Worm (Caenorhabditis elegans) whole organism, mixed stage, embryonic: Measurements from ENCODE around the gene srlf-31.
A peak's percentile ranks its signal among the peaks of the same experiment; 100 is the strongest.

Experiments
- M03D4.4 ChIP-seq: sonication (generic microtip); optimal IDR thresholded peaks from 2 replicates; lab custom pipeline; 2017; ENCODE audit warnings: mild to moderate bottlenecking, missing genetic modification characterization, missing compliant biosample characterization
- bed-3 ChIP-seq: fragments of 200-800 bp; sonication (Bioruptor generic); optimal IDR thresholded peaks from 3 replicates; lab custom pipeline; 2018; ENCODE audit warnings: mild to moderate bottlenecking, missing genetic modification characterization, moderate library complexity, missing compliant biosample characterization
- blmp-1 ChIP-seq: fragments of 150-350 bp; optimal IDR thresholded peaks from 2 replicates; lab custom pipeline; 2014; ENCODE audit warnings: missing biosample characterization, missing genetic modification characterization
- ceh-39 ChIP-seq: fragments of 150-350 bp; optimal IDR thresholded peaks from 2 replicates; lab custom pipeline; 2014; ENCODE audit warnings: missing biosample characterization, missing genetic modification characterization
- ceh-43 ChIP-seq: fragments of 200-800 bp; sonication (Bioruptor generic); optimal IDR thresholded peaks from 2 replicates; lab custom pipeline; 2018; ENCODE audit warnings: mild to moderate bottlenecking, missing genetic modification characterization, moderate library complexity, missing compliant biosample characterization
- ceh-83 ChIP-seq: fragments of 200-800 bp; sonication (Bioruptor generic); optimal IDR thresholded peaks from 2 replicates; lab custom pipeline; 2018; ENCODE audit warnings: mild to moderate bottlenecking, missing genetic modification characterization, missing compliant biosample characterization
- ces-1 ChIP-seq: fragments of 150-350 bp; optimal IDR thresholded peaks from 2 replicates; lab custom pipeline; 2014; ENCODE audit warnings: missing biosample characterization, missing genetic modification reagents, missing genetic modification characterization
- cnd-1 ChIP-seq: fragments of 200-800 bp; sonication (Bioruptor generic); optimal IDR thresholded peaks from 2 replicates; lab custom pipeline; 2018; ENCODE audit warnings: mild to moderate bottlenecking, missing genetic modification characterization, missing compliant biosample characterization
- drap-1 ChIP-seq: fragments of 200-800 bp; sonication (Bioruptor generic); optimal IDR thresholded peaks from 3 replicates; lab custom pipeline; 2018; ENCODE audit warnings: mild to moderate bottlenecking, missing genetic modification characterization, missing compliant biosample characterization
- elt-1 ChIP-seq: sonication (generic microtip); optimal IDR thresholded peaks from 2 replicates; lab custom pipeline; 2017; ENCODE audit warnings: missing genetic modification characterization, mild to moderate bottlenecking, missing compliant biosample characterization, antibody characterized with exemption, moderate library complexity, borderline replicate concordance; ENCODE audit not compliant: insufficient read depth
- elt-3 ChIP-seq: fragments of 150-350 bp; optimal IDR thresholded peaks from 2 replicates; lab custom pipeline; 2014; ENCODE audit warnings: missing biosample characterization, missing genetic modification characterization
- flh-1 ChIP-seq: fragments of 200-800 bp; sonication (Bioruptor generic); optimal IDR thresholded peaks from 2 replicates; lab custom pipeline; 2018; ENCODE audit warnings: mild to moderate bottlenecking, missing genetic modification characterization, moderate library complexity, missing compliant biosample characterization
- ham-2 ChIP-seq: fragments of 200-800 bp; sonication (Bioruptor generic); optimal IDR thresholded peaks from 2 replicates; lab custom pipeline; 2018; ENCODE audit warnings: mild to moderate bottlenecking, missing genetic modification characterization, missing compliant biosample characterization
- hlh-1 ChIP-seq: fragments of 150-350 bp; optimal IDR thresholded peaks from 2 replicates; lab custom pipeline; 2014; ENCODE audit warnings: missing biosample characterization, missing genetic modification reagents, missing genetic modification characterization
- lin-13 ChIP-seq: fragments of 150-350 bp; optimal IDR thresholded peaks from 2 replicates; lab custom pipeline; 2014; ENCODE audit warnings: missing biosample characterization, missing genetic modification characterization
- lin-32 ChIP-seq: fragments of 200-800 bp; sonication (Bioruptor generic); optimal IDR thresholded peaks from 2 replicates; lab custom pipeline; 2018; ENCODE audit warnings: mild to moderate bottlenecking, missing genetic modification characterization, missing compliant biosample characterization
- lsy-2 ChIP-seq: fragments of 150-350 bp; optimal IDR thresholded peaks from 2 replicates; lab custom pipeline; 2014; ENCODE audit warnings: missing biosample characterization, missing genetic modification characterization
- mab-5 ChIP-seq: fragments of 150-350 bp; optimal IDR thresholded peaks from 2 replicates; lab custom pipeline; 2014; ENCODE audit warnings: missing biosample characterization, missing genetic modification characterization
- mls-2 ChIP-seq: sonication (generic microtip); optimal IDR thresholded peaks from 2 replicates; lab custom pipeline; 2016; ENCODE audit warnings: mild to moderate bottlenecking, missing genetic modification characterization, moderate library complexity, missing compliant biosample characterization
- nhr-2 ChIP-seq: fragments of 150-350 bp; optimal IDR thresholded peaks from 2 replicates; lab custom pipeline; 2014; ENCODE audit warnings: missing biosample characterization, missing genetic modification characterization
- nhr-237 ChIP-seq: fragments of 150-350 bp; optimal IDR thresholded peaks from 2 replicates; lab custom pipeline; 2014; ENCODE audit warnings: missing biosample characterization, missing genetic modification characterization
- nhr-28 ChIP-seq: fragments of 150-350 bp; optimal IDR thresholded peaks from 2 replicates; lab custom pipeline; 2014; ENCODE audit warnings: missing biosample characterization, missing genetic modification characterization
- nhr-76 ChIP-seq: sonication (generic microtip); optimal IDR thresholded peaks from 2 replicates; lab custom pipeline; 2017; ENCODE audit warnings: missing biosample characterization, missing genetic modification characterization
- pha-4 ChIP-seq: fragments of 150-350 bp; optimal IDR thresholded peaks from 2 replicates; lab custom pipeline; 2018; ENCODE audit warnings: missing biosample characterization, missing genetic modification reagents, missing genetic modification characterization
- sem-2 ChIP-seq: fragments of 200-800 bp; sonication (Bioruptor generic); optimal IDR thresholded peaks from 2 replicates; lab custom pipeline; 2018; ENCODE audit warnings: mild to moderate bottlenecking, missing genetic modification characterization, missing compliant biosample characterization
- snpc-4 ChIP-seq: fragments of 150-350 bp; optimal IDR thresholded peaks from 2 replicates; lab custom pipeline; 2014; ENCODE audit warnings: missing biosample characterization, missing genetic modification characterization
- sptf-1 ChIP-seq: sonication (generic microtip); optimal IDR thresholded peaks from 2 replicates; lab custom pipeline; 2017; ENCODE audit warnings: mild to moderate bottlenecking, missing genetic modification characterization, moderate library complexity, missing compliant biosample characterization
- tbx-8 ChIP-seq: fragments of 200-800 bp; sonication (Bioruptor generic); optimal IDR thresholded peaks from 2 replicates; lab custom pipeline; 2018; ENCODE audit warnings: mild to moderate bottlenecking, missing genetic modification characterization, moderate library complexity, missing compliant biosample characterization
- unc-39 ChIP-seq: fragments of 150-350 bp; optimal IDR thresholded peaks from 2 replicates; lab custom pipeline; 2014; ENCODE audit warnings: missing biosample characterization, missing genetic modification characterization
- unc-62 ChIP-seq: fragments of 150-350 bp; optimal IDR thresholded peaks from 2 replicates; lab custom pipeline; 2014; ENCODE audit warnings: missing biosample characterization, missing genetic modification reagents, missing genetic modification characterization
- zip-8 ChIP-seq: fragments of 150-350 bp; optimal IDR thresholded peaks from 2 replicates; lab custom pipeline; 2014; ENCODE audit warnings: missing biosample characterization, missing genetic modification characterization

srlf-31 gene

DNA sequence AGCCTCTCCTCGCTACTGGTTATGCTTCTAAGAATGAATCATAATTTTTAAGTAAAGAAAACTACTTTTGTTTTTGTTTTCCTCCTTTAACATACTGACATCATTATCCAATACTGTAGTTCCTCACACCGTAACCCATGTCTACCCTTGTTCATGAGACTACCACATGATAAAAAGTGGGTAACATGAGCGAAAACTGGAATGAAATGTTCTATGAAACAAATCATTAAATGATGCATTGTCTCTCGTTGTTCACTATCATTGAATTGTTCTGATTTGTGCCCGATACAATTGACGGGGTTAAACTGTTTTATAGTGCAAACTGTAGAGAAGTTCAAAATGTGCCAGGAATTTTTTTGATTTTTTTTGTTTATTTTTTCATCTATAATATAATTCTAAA, 25.3 kb downstream of the srlf-31 start:
- TF ChIP-seq sptf-1 (tag; lab: Kevin White, UChicago) (no peak), blmp-1 (no peak)
- TF ChIP-seq, all 35 proteins: peak for 0

DNA sequence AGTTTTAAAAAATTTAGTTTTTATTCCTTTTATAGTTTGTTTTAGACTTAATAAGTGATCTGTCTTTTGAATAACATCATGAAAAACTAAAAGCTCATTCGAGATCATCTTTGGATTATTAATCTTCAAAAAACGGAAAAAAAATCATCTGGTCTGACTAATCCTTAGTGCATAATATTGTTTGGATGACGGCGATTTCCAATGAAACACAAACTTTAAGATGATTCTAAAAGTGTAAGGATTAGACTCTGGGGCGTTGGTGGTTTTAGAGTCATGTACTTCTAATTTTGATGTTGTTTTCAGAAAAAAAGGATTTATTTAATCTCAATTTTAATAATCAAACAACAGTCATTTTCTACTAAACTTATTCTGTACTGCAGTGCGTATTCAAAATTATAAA, 29.6 kb downstream of the srlf-31 start:
- TF ChIP-seq ham-2 (GFP tag; lab: Kevin White, UChicago) (no peak), unc-39 (tag; lab: Kevin White, UChicago) (no peak), bed-3 (GFP tag; lab: Kevin White, UChicago) (no peak), snpc-4 (tag; lab: Kevin White, UChicago) (no peak), ceh-43 (GFP tag; lab: Kevin White, UChicago) (no peak), ceh-39 (tag; lab: Kevin White, UChicago) (no peak), nhr-76 (tag; lab: Kevin White, UChicago) (no peak), cnd-1 (no peak), nhr-237 (tag; lab: Kevin White, UChicago) (no peak), zip-8 (tag; lab: Kevin White, UChicago) (no peak), hlh-1 (tag; lab: Kevin White, UChicago) (no peak), lin-13 (no peak), sem-2 (GFP tag; lab: Kevin White, UChicago) (no peak), drap-1 (no peak)

DNA sequence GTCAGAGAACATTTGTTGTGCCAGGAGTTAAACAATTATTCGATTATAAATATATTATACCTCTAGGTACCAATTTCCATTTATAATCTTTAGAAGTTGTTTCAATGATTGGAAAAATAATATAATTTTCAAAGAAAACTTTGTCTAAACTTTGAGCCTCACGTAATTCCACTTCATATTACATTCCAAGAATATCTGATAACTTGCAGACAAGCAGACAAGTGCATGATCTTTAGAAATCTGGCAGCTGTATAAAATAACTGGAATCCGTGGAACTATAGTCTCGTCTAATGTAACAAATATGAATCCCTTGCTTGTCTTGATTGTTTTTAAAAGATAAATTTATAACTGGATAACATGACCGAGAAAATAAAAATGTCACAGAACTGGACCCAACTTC, 30.4 kb downstream of the srlf-31 start:
- TF ChIP-seq mab-5 (no peak), ces-1 (GFP tag; lab: Kevin White, UChicago) (no peak), lin-32 (no peak), lsy-2 (tag; lab: Kevin White, UChicago) (no peak), tbx-8 (GFP tag; lab: Kevin White, UChicago) (no peak), ceh-83 (GFP tag; lab: Kevin White, UChicago) (no peak), hlh-1 (tag; lab: Kevin White, UChicago) (no peak), nhr-237 (tag; lab: Kevin White, UChicago) (no peak), nhr-28 (tag; lab: Kevin White, UChicago) (no peak), ham-2 (GFP tag; lab: Kevin White, UChicago) (no peak), blmp-1 (no peak), elt-3 (no peak), flh-1 (GFP tag; lab: Kevin White, UChicago) (no peak), nhr-76 (tag; lab: Kevin White, UChicago) (no peak), unc-39 (tag; lab: Kevin White, UChicago) (no peak), lin-13 (no peak), mls-2 (no peak), drap-1 (no peak)
- TF ChIP-seq, all 35 proteins: peak for 0

DNA sequence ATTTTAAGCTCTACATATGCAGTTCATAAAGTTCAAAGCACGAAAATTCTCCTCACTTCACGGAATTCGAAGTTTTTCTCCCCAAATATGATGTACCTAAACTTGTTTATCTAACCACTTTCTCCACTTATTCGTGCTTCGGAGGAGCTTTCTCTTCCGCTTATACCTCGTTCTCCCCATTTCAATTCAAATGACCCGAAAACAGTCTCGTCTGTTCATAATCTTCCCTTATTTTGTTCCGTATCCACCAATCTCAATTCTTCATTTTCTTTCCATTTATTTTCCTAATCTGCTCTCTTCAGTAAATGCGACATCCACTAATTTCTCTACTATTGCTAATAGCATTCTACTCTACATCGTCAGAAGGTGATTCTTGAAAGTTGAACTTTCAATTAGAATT, 37.7 kb downstream of the srlf-31 start, which contains the start of gene let-653:
Gene let-653 (plus strand): TSS at position 301 of the 400 bp plus-strand sequence.
- TF ChIP-seq blmp-1, result peak; percentile 27
- no peak for TF ChIP-seq nhr-2 (tag; lab: Kevin White, UChicago)

DNA sequence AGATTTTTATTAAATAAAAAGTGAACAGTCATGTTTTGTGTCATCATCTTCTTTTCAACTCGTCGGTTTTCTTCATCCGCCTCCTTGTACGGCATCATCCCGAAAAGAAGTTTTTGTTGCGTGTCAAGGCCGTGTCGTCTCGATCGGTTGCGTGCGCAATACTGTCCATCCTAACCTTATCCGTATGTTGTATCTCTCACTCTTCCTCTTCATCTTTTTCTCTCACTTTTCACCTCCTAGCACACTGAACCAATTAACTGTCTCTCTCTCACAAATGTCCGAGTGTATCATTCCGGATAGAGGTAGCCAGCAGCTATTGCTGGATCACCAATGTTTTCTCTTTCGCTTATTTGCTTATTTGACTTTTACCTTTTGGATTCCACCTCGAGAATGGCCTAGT, 39.5 kb downstream of the srlf-31 start:
- TF ChIP-seq lin-13 (no peak), nhr-28 (tag; lab: Kevin White, UChicago) (no peak), elt-1 (peak; percentile 75), M03D4.4 (no peak), nhr-2 (tag; lab: Kevin White, UChicago) (no peak), unc-39 (tag; lab: Kevin White, UChicago) (no peak), nhr-76 (tag; lab: Kevin White, UChicago) (no peak), elt-3 (no peak), zip-8 (tag; lab: Kevin White, UChicago) (no peak), lin-32 (no peak), blmp-1 (peak; percentile 63), drap-1 (no peak), unc-62 (peak; percentile 41), pha-4 (tag; lab: Kevin White, UChicago) (no peak), ceh-83 (GFP tag; lab: Kevin White, UChicago) (no peak), bed-3 (GFP tag; lab: Kevin White, UChicago) (no peak), ham-2 (GFP tag; lab: Kevin White, UChicago) (peak; percentile 94)

DNA sequence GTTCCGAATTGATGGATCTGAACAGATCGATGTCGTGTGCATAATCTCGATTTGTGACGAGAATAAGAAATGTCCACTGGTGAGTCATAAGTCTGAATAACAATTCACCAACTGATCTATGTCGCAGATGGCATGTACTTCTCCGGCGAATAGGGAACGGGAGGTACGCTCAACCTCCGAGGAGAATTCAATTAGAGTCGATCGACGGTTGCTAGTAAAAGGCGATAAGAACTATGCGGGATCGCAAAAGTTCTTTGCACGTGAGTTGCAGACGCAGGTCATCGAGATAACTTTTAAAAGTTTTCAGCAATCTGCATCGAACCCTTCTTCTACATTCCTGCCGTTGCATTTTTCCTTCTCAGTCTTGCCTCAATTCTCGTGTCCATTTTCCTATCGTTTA, 40.4 kb downstream of the srlf-31 start:
- TF ChIP-seq nhr-28 (tag; lab: Kevin White, UChicago), result no peak
- no peak for TF ChIP-seq hlh-1 (tag; lab: Kevin White, UChicago)
- TF ChIP-seq nhr-237 (tag; lab: Kevin White, UChicago), result no peak
- no peak for TF ChIP-seq nhr-76 (tag; lab: Kevin White, UChicago)
- no peak for TF ChIP-seq lin-32
